Worm (Caenorhabditis elegans) whole organism, midembryonic: ENCODE results near the gene hpo-18.

Experiments used
- T22C8.4 ChIP-seq: fragments of 200-800 bp; sonication (Bioruptor generic); IDR thresholded peaks from 2 replicates; pipeline ENCODE4 v1.3.6; 2022; ENCODE audit warnings: missing genetic modification characterization, missing compliant biosample characterization
- cog-1 ChIP-seq: sonication (generic microtip); optimal IDR thresholded peaks from 2 replicates; lab custom pipeline; 2016; ENCODE audit warnings: missing genetic modification characterization, missing compliant biosample characterization
- flt-1 ChIP-seq: fragments of 200-800 bp; sonication (Bioruptor generic); IDR thresholded peaks from 2 replicates; pipeline ENCODE4 v1.3.6; 2022; ENCODE audit warnings: missing genetic modification characterization, missing compliant biosample characterization
- klf-2 ChIP-seq: fragments of 200-800 bp; sonication (Bioruptor generic); conservative IDR thresholded peaks from 2 replicates; pipeline ENCODE4 v1.3.6; 2022; ENCODE audit warnings: missing genetic modification reagents, missing genetic modification characterization, missing compliant biosample characterization
- med-1 ChIP-seq: sonication (generic microtip); optimal IDR thresholded peaks from 2 replicates; lab custom pipeline; 2017; ENCODE audit warnings: missing genetic modification characterization, mild to moderate bottlenecking, missing compliant biosample characterization, antibody characterized with exemption, missing genetic modification reagents; ENCODE audit not compliant: insufficient read depth
- ref-1 ChIP-seq: fragments of 200-800 bp; sonication (Bioruptor generic); conservative IDR thresholded peaks from 2 replicates; pipeline ENCODE4 v1.3.6; 2022; ENCODE audit warnings: missing genetic modification reagents, missing genetic modification characterization, missing compliant biosample characterization
- tab-1 ChIP-seq: fragments of 200-800 bp; sonication (Bioruptor generic); IDR thresholded peaks from 2 replicates; pipeline ENCODE4 v1.3.6; 2022; ENCODE audit warnings: missing genetic modification characterization, missing compliant biosample characterization
- ztf-23 ChIP-seq: fragments of 200-800 bp; sonication (Bioruptor generic); IDR thresholded peaks from 2 replicates; pipeline ENCODE4 v1.3.6; 2022; ENCODE audit warnings: missing genetic modification reagents, missing genetic modification characterization, missing compliant biosample characterization
- ztf-29 ChIP-seq: fragments of 200-800 bp; sonication (Bioruptor generic); IDR thresholded peaks from 2 replicates; pipeline ENCODE4 v1.3.6; 2022; ENCODE audit warnings: missing genetic modification reagents, missing genetic modification characterization, missing compliant biosample characterization

Gene hpo-18

ce11 chrV:4346325-4346724, at the start of gene hpo-18:
TSS of gene hpo-18 (minus strand) at chrV:4346425.
- no peak for TF ChIP-seq med-1 (GFP tag; lab: Kevin White, UChicago)
- TF ChIP-seq ref-1, result no peak
- TF ChIP-seq tab-1 (GFP tag; lab: Robert Waterston, UW), result no peak
- TF ChIP-seq klf-2 (GFP tag; lab: Robert Waterston, UW), result no peak
- TF ChIP-seq cog-1, result no peak

ce11 chrV:4387916-4388315, 41.7 kb upstream of the hpo-18 start:
- TF ChIP-seq T22C8.4 (GFP tag; lab: Robert Waterston, UW) (no peak), med-1 (GFP tag; lab: Kevin White, UChicago) (no peak), klf-2 (GFP tag; lab: Robert Waterston, UW) (no peak), cog-1 (no peak), flt-1 (GFP tag; lab: Robert Waterston, UW) (no peak), tab-1 (GFP tag; lab: Robert Waterston, UW) (no peak), ztf-23 (no peak), ztf-29 (GFP tag; lab: Robert Waterston, UW) (no peak), ref-1 (no peak)

- no peak for TF ChIP-seq med-1 (GFP tag; lab: Kevin White, UChicago)
- TF ChIP-seq ztf-23, result no peak
- TF ChIP-seq ztf-29 (GFP tag; lab: Robert Waterston, UW), result no peak
- no peak for TF ChIP-seq klf-2 (GFP tag; lab: Robert Waterston, UW)
- no peak for TF ChIP-seq tab-1 (GFP tag; lab: Robert Waterston, UW)
- TF ChIP-seq T22C8.4 (GFP tag; lab: Robert Waterston, UW), result no peak
- no peak for TF ChIP-seq ref-1
- TF ChIP-seq cog-1, result no peak
- TF ChIP-seq flt-1 (GFP tag; lab: Robert Waterston, UW), result no peak
These were observed 41.2 kb upstream of the hpo-18 start, which contains the start of gene F13A2.9 for ce11 chrV:4387402-4387801. TSS of gene F13A2.9 (minus strand) at chrV:4387502.

- TF ChIP-seq ztf-23 (no peak), ztf-29 (GFP tag; lab: Robert Waterston, UW) (no peak), med-1 (GFP tag; lab: Kevin White, UChicago) (no peak), tab-1 (GFP tag; lab: Robert Waterston, UW) (no peak), flt-1 (GFP tag; lab: Robert Waterston, UW) (no peak), cog-1 (no peak), ref-1 (no peak), T22C8.4 (GFP tag; lab: Robert Waterston, UW) (no peak), klf-2 (GFP tag; lab: Robert Waterston, UW) (no peak)
These were observed 39.9 kb upstream of the hpo-18 start, which contains the start of gene F13A2.10 for ce11 chrV:4386173-4386572. TSS of gene F13A2.10 (minus strand) at chrV:4386273.

- TF ChIP-seq med-1 (GFP tag; lab: Kevin White, UChicago), result no peak
- no peak for TF ChIP-seq ref-1
- TF ChIP-seq ztf-23, result no peak
- no peak for TF ChIP-seq T22C8.4 (GFP tag; lab: Robert Waterston, UW)
- no peak for TF ChIP-seq klf-2 (GFP tag; lab: Robert Waterston, UW)
- TF ChIP-seq tab-1 (GFP tag; lab: Robert Waterston, UW), result no peak
- no peak for TF ChIP-seq cog-1
- TF ChIP-seq ztf-29 (GFP tag; lab: Robert Waterston, UW), result no peak
- TF ChIP-seq flt-1 (GFP tag; lab: Robert Waterston, UW), result no peak
These were observed 38.3 kb upstream of the hpo-18 start, which contains the start of gene F13A2.2 for ce11 chrV:4384482-4384881. TSS of gene F13A2.2 (minus strand) at chrV:4384582.

- TF ChIP-seq ztf-23 (no peak), flt-1 (GFP tag; lab: Robert Waterston, UW) (no peak), ref-1 (no peak), ztf-29 (GFP tag; lab: Robert Waterston, UW) (no peak), T22C8.4 (GFP tag; lab: Robert Waterston, UW) (no peak), cog-1 (no peak), klf-2 (GFP tag; lab: Robert Waterston, UW) (no peak)
These were observed 36.1 kb upstream of the hpo-18 start, which contains the start of gene F13A2.1 for ce11 chrV:4382298-4382697. TSS of gene F13A2.1 (minus strand) at chrV:4382398.

- TF ChIP-seq ztf-23 (0 out of 2 replicates have a peak, but pooled peaks have one; percentile 17), T22C8.4 (GFP tag; lab: Robert Waterston, UW) (no peak)
These were observed 31.4 kb upstream of the hpo-18 start, which contains the start of gene F32D1.8 for ce11 chrV:4377622-4378021. TSS of gene F32D1.8 (minus strand) at chrV:4377722.

ce11 chrV:4375807-4376564, 29.8 kb upstream of the hpo-18 start, which contains the start of gene F32D1.7:
TSS of gene F32D1.7 (minus strand) at chrV:4376173.
- TF ChIP-seq cog-1 (no peak), med-1 (GFP tag; lab: Kevin White, UChicago) (no peak), ztf-29 (GFP tag; lab: Robert Waterston, UW) (no peak), klf-2 (GFP tag; lab: Robert Waterston, UW) (no peak), flt-1 (GFP tag; lab: Robert Waterston, UW) (no peak), T22C8.4 (GFP tag; lab: Robert Waterston, UW) (no peak), tab-1 (GFP tag; lab: Robert Waterston, UW) (no peak)

ce11 chrV:4374625-4375024, 28.4 kb upstream of the hpo-18 start, which contains the start of gene neg-1:
TSS of gene neg-1 (minus strand) at chrV:4374874.
- TF ChIP-seq tab-1 (GFP tag; lab: Robert Waterston, UW) (no peak), flt-1 (GFP tag; lab: Robert Waterston, UW) (no peak), ztf-23 (no peak), T22C8.4 (GFP tag; lab: Robert Waterston, UW) (no peak), med-1 (GFP tag; lab: Kevin White, UChicago) (no peak), ztf-29 (GFP tag; lab: Robert Waterston, UW) (no peak), ref-1 (no peak), cog-1 (no peak), klf-2 (GFP tag; lab: Robert Waterston, UW) (no peak)
